Fruit fly (Drosophila melanogaster): ENCODE data around the gene Coa7.

The Coa7 gene

dm6 chrX:23007399-23007798, 5.9 kb upstream of the Coa7 start (continued):
- TF ChIP-seq Xrp1 (GFP tag; IDR thresholded peaks at IDR 0.05) (0 out of 2 replicates have a peak, but pooled peaks have one; percentile 22), D (optimal IDR thresholded peaks at IDR 0.05) (no peak), D (GFP tag; optimal IDR thresholded peaks at IDR 0.05) (no peak), CG12769 (tag; optimal IDR thresholded peaks at IDR 0.05) (no peak), CG6689 (GFP tag; IDR thresholded peaks at IDR 0.05) (0 out of 2 replicates have a peak, but pooled peaks have one; percentile 37), CG3407 (GFP tag; optimal IDR thresholded peaks at IDR 0.05) (no peak), crc (GFP tag; optimal IDR thresholded peaks at IDR 0.05) (no peak), CG8765 (GFP tag; IDR thresholded peaks at IDR 0.05) (no peak), vvl (GFP tag; IDR thresholded peaks at IDR 0.05) (peak; percentile 40; the same call in 1 of the 2 replicates), CG3726 (GFP tag; IDR thresholded peaks at IDR 0.05) (no peak), al (GFP tag; IDR thresholded peaks at IDR 0.05) (0 out of 2 replicates have a peak, but pooled peaks have one; percentile 33), ase (GFP tag; IDR thresholded peaks at IDR 0.05) (no peak), run (tag; optimal IDR thresholded peaks at IDR 0.05) (no peak), CG11723 (GFP tag; optimal IDR thresholded peaks at IDR 0.05) (no peak), bigmax (GFP tag; optimal IDR thresholded peaks at IDR 0.05) (no peak), sqz (GFP tag; optimal IDR thresholded peaks at IDR 0.05) (no peak), slbo (GFP tag; IDR thresholded peaks at IDR 0.05) (peak; percentile 58), ranshi (GFP tag; IDR thresholded peaks at IDR 0.05) (no peak), Stat92E (GFP tag; optimal IDR thresholded peaks at IDR 0.05) (no peak), Lpt (GFP tag; optimal IDR thresholded peaks at IDR 0.05) (no peak), ab (GFP tag; optimal IDR thresholded peaks at IDR 0.05) (no peak), Taf1 (GFP tag; IDR thresholded peaks at IDR 0.05) (no peak), C15 (GFP tag; IDR thresholded peaks at IDR 0.05) (no peak), br (optimal IDR thresholded peaks at IDR 0.05) (no peak), onecut (GFP tag; IDR thresholded peaks at IDR 0.05) (no peak), chif (GFP tag; optimal IDR thresholded peaks at IDR 0.05) (no peak), Bteb2 (GFP tag; optimal IDR thresholded peaks at IDR 0.05) (no peak), CG17802 (tag; optimal IDR thresholded peaks at IDR 0.05) (no peak), CG10543 (GFP tag; optimal IDR thresholded peaks at IDR 0.05) (no peak), E2f1 (GFP tag; IDR thresholded peaks at IDR 0.05) (no peak), chn (GFP tag; optimal IDR thresholded peaks at IDR 0.05) (no peak), Hey (tag; optimal IDR thresholded peaks at IDR 0.05) (no peak), CG6765 (GFP tag; optimal IDR thresholded peaks at IDR 0.05) (no peak), zfh2 (GFP tag; optimal IDR thresholded peaks at IDR 0.05) (no peak), peb (GFP tag; IDR thresholded peaks at IDR 0.05) (no peak), CG4820 (GFP tag; optimal IDR thresholded peaks at IDR 0.05) (no peak), klu (GFP tag; IDR thresholded peaks at IDR 0.05) (peak; percentile 17; the same call in 1 of the 2 replicates), CG6683 (GFP tag; optimal IDR thresholded peaks at IDR 0.05) (no peak), CG7556 (GFP tag; optimal IDR thresholded peaks at IDR 0.05) (peak; percentile 12), fd64A (GFP tag; optimal IDR thresholded peaks at IDR 0.05) (no peak), crp (GFP tag; optimal IDR thresholded peaks at IDR 0.05) (no peak), CG2199 (GFP tag; IDR thresholded peaks at IDR 0.05) (peak; percentile 70; the same call in 1 of the 3 replicates), bbx (GFP tag; IDR thresholded peaks at IDR 0.05; ENCODE audit: partially characterized antibody) (peak; percentile 98), BEAF-32 (GFP tag; optimal IDR thresholded peaks at IDR 0.05) (peak; percentile 91), CG4424 (GFP tag; optimal IDR thresholded peaks at IDR 0.05) (peak; percentile 1), Hand (GFP tag; optimal IDR thresholded peaks at IDR 0.05) (no peak), kay (GFP tag; optimal IDR thresholded peaks at IDR 0.05) (no peak), CG5953 (GFP tag; IDR thresholded peaks at IDR 0.05) (no peak), jing (GFP tag; optimal IDR thresholded peaks at IDR 0.05) (no peak), toy (GFP tag; IDR thresholded peaks at IDR 0.05) (no peak), NfI (GFP tag; optimal IDR thresholded peaks at IDR 0.05) (no peak), otp (GFP tag; IDR thresholded peaks at IDR 0.05) (no peak), CG9727 (GFP tag; optimal IDR thresholded peaks at IDR 0.05) (peak; percentile 36)

All from whole organism, embryonic.